Fruit fly (Drosophila melanogaster) whole organism, prepupa: ENCODE measurements around the gene CG43092.

Experiments
- CG16779 ChIP-seq: fragments of 200-800 bp; sonication (Bioruptor generic); optimal IDR thresholded peaks from 3 replicates; lab custom pipeline; 2017; ENCODE audit warnings: missing biosample characterization, mild to moderate bottlenecking, missing genetic modification characterization
- CG32006 ChIP-seq: fragments of 200-800 bp; sonication (Bioruptor generic); optimal IDR thresholded peaks from 3 replicates; lab custom pipeline; 2017; ENCODE audit warnings: missing biosample characterization, mild to moderate bottlenecking, missing genetic modification characterization
- CG3919 ChIP-seq: fragments of 200-800 bp; sonication (Bioruptor generic); optimal IDR thresholded peaks from 3 replicates; lab custom pipeline; 2016; ENCODE audit warnings: missing biosample characterization, missing genetic modification characterization
- Eip75B ChIP-seq: fragments of 200-800 bp; sonication (Bioruptor generic); optimal IDR thresholded peaks from 3 replicates; lab custom pipeline; 2016; ENCODE audit warnings: missing biosample characterization, missing genetic modification characterization
- Hr4 ChIP-seq: fragments of 200-800 bp; sonication (Bioruptor generic); optimal IDR thresholded peaks from 3 replicates; lab custom pipeline; 2016; ENCODE audit warnings: missing biosample characterization, missing genetic modification characterization
- Sox102F ChIP-seq: fragments of 200-800 bp; sonication (Bioruptor generic); optimal IDR thresholded peaks from 2 replicates; lab custom pipeline; 2016; ENCODE audit warnings: missing biosample characterization, mild to moderate bottlenecking, missing genetic modification characterization
- topi ChIP-seq: fragments of 200-800 bp; sonication (Bioruptor generic); optimal IDR thresholded peaks from 3 replicates; lab custom pipeline; 2016; ENCODE audit warnings: missing biosample characterization, missing genetic modification characterization

DNA sequence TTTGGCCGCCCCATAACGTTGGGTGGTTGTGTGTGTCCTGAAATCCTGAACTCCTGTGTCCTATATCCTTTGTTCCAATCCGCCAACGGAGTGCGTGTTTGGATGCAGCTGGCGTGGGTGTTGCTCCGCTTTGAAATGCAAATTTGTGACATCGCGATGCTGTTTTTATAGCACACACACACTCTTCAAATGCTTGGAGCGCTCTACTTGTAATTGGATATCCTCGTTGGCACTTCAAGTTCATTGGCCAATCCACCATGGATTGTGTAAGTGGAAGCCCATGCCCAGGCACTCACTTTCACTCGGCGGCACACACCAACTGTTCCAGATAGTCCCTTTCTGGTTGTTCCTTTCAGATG is 46.6 kb upstream of the CG43092 start, which contains the start of gene CG13840:
- TF ChIP-seq topi (GFP tag; lab: Kevin White, UChicago) (no peak), CG3919 (GFP tag; lab: Kevin White, UChicago) (no peak), CG16779 (tag; lab: Kevin White, UChicago) (no peak), Eip75B (GFP tag; lab: Kevin White, UChicago) (no peak), CG32006 (no peak), Sox102F (no peak), Hr4 (GFP tag; lab: Kevin White, UChicago) (no peak)
